Worm (Caenorhabditis elegans): ENCODE data around the gene mfsd-12.

mfsd-12 gene

ce11 chrX:4676702-4677101, 8.8 kb downstream of the mfsd-12 start:
- TF ChIP-seq madf-5 (GFP tag; IDR thresholded peaks at IDR 0.05) (0 out of 4 replicates have a peak, but pooled peaks of 1 of the 2 experiments have one; percentile 46), unc-62 (GFP tag; optimal IDR thresholded peaks at IDR 0.05 in 1 of 2) (peak in 1 of 2 experiments; percentile 91), unc-62 (tag; optimal IDR thresholded peaks at IDR 0.05) (no peak), attf-4 (tag; optimal IDR thresholded peaks at IDR 0.05) (no peak), ceh-20 (GFP tag; IDR thresholded peaks at IDR 0.05) (no peak)

- TF ChIP-seq dmd-9 (GFP tag; IDR thresholded peaks at IDR 0.05), result no peak
- no peak for TF ChIP-seq Y48G9A.11 (GFP tag; IDR thresholded peaks at IDR 0.05)
- TF ChIP-seq hlh-30 (tag; optimal IDR thresholded peaks at IDR 0.05; ENCODE audit: insufficient read depth), result no peak
- TF ChIP-seq lin-13 (GFP tag; optimal IDR thresholded peaks at IDR 0.05), result no peak
- no peak for TF ChIP-seq skn-1 (tag; optimal IDR thresholded peaks at IDR 0.05)
- no peak for TF ChIP-seq nhr-102 (tag; optimal IDR thresholded peaks at IDR 0.05)
- TF ChIP-seq ztf-11 (tag; optimal IDR thresholded peaks at IDR 0.05), result no peak
- TF ChIP-seq ceh-20 (GFP tag; IDR thresholded peaks at IDR 0.05), result no peak
- TF ChIP-seq lin-15B (tag; optimal IDR thresholded peaks at IDR 0.05), result no peak
- no peak for TF ChIP-seq T26A8.4 (GFP tag; IDR thresholded peaks at IDR 0.05)
- TF ChIP-seq spr-1 (tag; optimal IDR thresholded peaks at IDR 0.05), result no peak
- TF ChIP-seq zag-1 (tag; optimal IDR thresholded peaks at IDR 0.05), result no peak
- no peak for TF ChIP-seq tag-97 (GFP tag; IDR thresholded peaks at IDR 0.05)
- TF ChIP-seq nhr-77 (tag; optimal IDR thresholded peaks at IDR 0.05), result no peak
Measured at ce11 chrX:4678029-4678428, 10.1 kb downstream of the mfsd-12 start, which contains the start of gene flp-11. TSS of gene flp-11 (minus strand) at chrX:4678129.

DNA sequence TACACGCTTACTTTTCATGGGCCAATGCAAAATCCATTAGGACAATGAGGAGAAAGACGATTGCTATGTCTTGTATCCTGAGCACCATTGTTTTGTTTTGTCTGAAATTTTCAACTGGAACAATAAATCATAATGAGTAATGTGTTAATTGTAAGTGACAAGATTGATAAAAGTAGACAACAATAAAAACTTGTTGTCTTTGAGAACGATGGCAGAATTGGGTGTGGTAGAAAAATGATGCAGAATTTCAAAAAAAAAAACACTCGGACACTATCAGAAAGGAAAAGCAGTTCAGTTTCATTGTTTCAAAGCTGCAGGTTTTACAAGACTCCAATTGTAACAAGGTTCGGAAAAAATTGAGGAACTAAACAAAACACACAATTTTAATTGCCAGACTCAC, 14.7 kb downstream of the mfsd-12 start, which contains the start of gene K02G10.15:
Gene K02G10.15, minus strand, starts transcription at position 101 of the 400 bp plus-strand sequence.
- TF ChIP-seq lin-38 (GFP tag; IDR thresholded peaks at IDR 0.05) (no peak), pqm-1 (tag; optimal IDR thresholded peaks at IDR 0.05) (no peak), arid-1 (GFP tag; conservative IDR thresholded peaks at IDR 0.05) (no peak), dmd-6 (GFP tag; IDR thresholded peaks at IDR 0.05) (no peak), hlh-30 (tag; optimal IDR thresholded peaks at IDR 0.05; ENCODE audit: insufficient read depth) (no peak), aha-1 (tag) (no peak), Y75B8A.6 (GFP tag; IDR thresholded peaks at IDR 0.05) (no peak), ceh-44 (GFP tag; IDR thresholded peaks at IDR 0.05) (no peak), D1046.2 (GFP tag; IDR thresholded peaks at IDR 0.05) (no peak), saeg-2 (GFP tag; IDR thresholded peaks at IDR 0.05) (no peak), ceh-28 (tag; optimal IDR thresholded peaks at IDR 0.05) (no peak), unc-39 (tag; optimal IDR thresholded peaks at IDR 0.05) (no peak), ztf-11 (tag; optimal IDR thresholded peaks at IDR 0.05) (no peak), lim-7 (GFP tag; IDR thresholded peaks at IDR 0.05) (no peak), lsy-2 (tag; optimal IDR thresholded peaks at IDR 0.05) (no peak), T26A8.4 (GFP tag; IDR thresholded peaks at IDR 0.05) (no peak), mxl-2 (GFP tag; conservative IDR thresholded peaks at IDR 0.05) (no peak)

ce11 chrX:4685579-4685978, 17.7 kb downstream of the mfsd-12 start:
- TF ChIP-seq duxl-1 (tag; optimal IDR thresholded peaks at IDR 0.05; ENCODE audit: poor library complexity), result no peak
- TF ChIP-seq nhr-25 (tag; optimal IDR thresholded peaks at IDR 0.05; ENCODE audit: borderline replicate concordance, insufficient read depth), result no peak
- peak in 1 of 2 experiments; percentile 23 for TF ChIP-seq mdl-1 (tag; optimal IDR thresholded peaks at IDR 0.05)
- peak; percentile 33 for TF ChIP-seq nhr-28 (tag; optimal IDR thresholded peaks at IDR 0.05)
- TF ChIP-seq unc-62 (GFP tag; optimal IDR thresholded peaks at IDR 0.05 in 1 of 2), result peak in 1 of 2 experiments; percentile 55
- no peak for TF ChIP-seq unc-62 (tag; optimal IDR thresholded peaks at IDR 0.05)
- TF ChIP-seq hlh-30 (tag; optimal IDR thresholded peaks at IDR 0.05; ENCODE audit: insufficient read depth), result peak; percentile 3
- TF ChIP-seq madf-9 (GFP tag; conservative IDR thresholded peaks at IDR 0.05), result no peak
- no peak for TF ChIP-seq aha-1 (tag)
- TF ChIP-seq zag-1 (tag; optimal IDR thresholded peaks at IDR 0.05), result no peak

Measured in whole organism, L4 larva.